Fruit fly (Drosophila melanogaster) whole organism, embryonic: ENCODE results near the gene Hr78.
A peak's percentile ranks its signal among the peaks of the same experiment; 100 is the strongest.

Source experiments
- ATbp ChIP-seq: fragments of 200-800 bp; sonication (Bioruptor generic); optimal IDR thresholded peaks from 2 replicates; lab custom pipeline; 2017; ENCODE audit warnings: missing biosample characterization, mild to moderate bottlenecking, missing genetic modification characterization, missing genetic modification reagents
- Adf1 ChIP-seq: fragments of 200-800 bp; sonication (Bioruptor generic); IDR thresholded peaks from 2 replicates; pipeline ENCODE4 v1.3.6; 2022; ENCODE audit warnings: missing biosample characterization, missing genetic modification characterization
- CG10979 ChIP-seq: fragments of 200-800 bp; sonication (Bioruptor generic); optimal IDR thresholded peaks from 2 replicates; lab custom pipeline; 2018; ENCODE audit warnings: missing biosample characterization, mild to moderate bottlenecking, missing genetic modification characterization, moderate library complexity
- CG11398 ChIP-seq: fragments of 200-800 bp; sonication (Bioruptor generic); optimal IDR thresholded peaks from 2 replicates; lab custom pipeline; 2016; ENCODE audit warnings: missing biosample characterization, missing genetic modification characterization
- CG11560 ChIP-seq: fragments of 200-800 bp; sonication (Bioruptor generic); IDR thresholded peaks from 3 replicates; pipeline ENCODE4 v1.3.6; 2022; ENCODE audit warnings: missing biosample characterization, missing genetic modification characterization
- CG1233 ChIP-seq: fragments of 200-800 bp; sonication (Bioruptor generic); optimal IDR thresholded peaks from 4 replicates; lab custom pipeline; 2018; ENCODE audit warnings: missing biosample characterization, mild to moderate bottlenecking, missing genetic modification characterization
- CG14014 ChIP-seq: fragments of 200-800 bp; sonication (Bioruptor generic); IDR thresholded peaks from 2 replicates; pipeline ENCODE4 v1.3.6; 2022; ENCODE audit warnings: missing biosample characterization, missing genetic modification characterization
- CG14441 ChIP-seq: fragments of 200-800 bp; sonication (Bioruptor generic); IDR thresholded peaks from 2 replicates; pipeline ENCODE4 v1.3.6; 2022; ENCODE audit warnings: missing biosample characterization, missing genetic modification characterization
- CG15073 ChIP-seq: fragments of 200-800 bp; sonication (Bioruptor generic); optimal IDR thresholded peaks from 2 replicates; lab custom pipeline; 2016; ENCODE audit warnings: missing biosample characterization, missing genetic modification characterization
- CG1603 ChIP-seq: fragments of 200-800 bp; sonication (Bioruptor generic); optimal IDR thresholded peaks from 2 replicates; lab custom pipeline; 2019; ENCODE audit warnings: missing biosample characterization, mild to moderate bottlenecking, missing genetic modification characterization, moderate library complexity
- CG1647 ChIP-seq: fragments of 200-800 bp; sonication (Bioruptor generic); optimal IDR thresholded peaks from 3 replicates; lab custom pipeline; 2016; ENCODE audit warnings: missing biosample characterization, missing genetic modification characterization
- CG16863 ChIP-seq: fragments of 200-800 bp; sonication (Bioruptor generic); optimal IDR thresholded peaks from 3 replicates; lab custom pipeline; 2016; ENCODE audit warnings: missing biosample characterization, missing genetic modification characterization
- CG18262 ChIP-seq: fragments of 200-800 bp; optimal IDR thresholded peaks from 3 replicates; lab custom pipeline; 2019; ENCODE audit warnings: missing biosample characterization, mild to moderate bottlenecking, missing genetic modification characterization, moderate library complexity
- CG2678 ChIP-seq: fragments of 200-800 bp; sonication (Bioruptor generic); optimal IDR thresholded peaks from 3 replicates; lab custom pipeline; 2019; ENCODE audit warnings: missing biosample characterization, mild to moderate bottlenecking, missing genetic modification characterization, moderate library complexity
- CG2712 ChIP-seq: fragments of 200-800 bp; optimal IDR thresholded peaks from 3 replicates; lab custom pipeline; 2019; ENCODE audit warnings: missing biosample characterization, mild to moderate bottlenecking, missing genetic modification characterization, moderate library complexity
- CG3065 ChIP-seq: fragments of 200-800 bp; sonication (Bioruptor generic); optimal IDR thresholded peaks from 2 replicates; lab custom pipeline; 2016; ENCODE audit warnings: missing biosample characterization, missing genetic modification characterization
- CG31365 ChIP-seq: fragments of 200-800 bp; sonication (Bioruptor generic); optimal IDR thresholded peaks from 2 replicates; lab custom pipeline; 2018; ENCODE audit warnings: missing biosample characterization, mild to moderate bottlenecking, missing genetic modification characterization
- CG3163 ChIP-seq: fragments of 200-800 bp; sonication (Bioruptor generic); optimal IDR thresholded peaks from 3 replicates; lab custom pipeline; 2016; ENCODE audit warnings: missing biosample characterization, missing genetic modification characterization
- CG3838 ChIP-seq: fragments of 200-800 bp; sonication (Bioruptor generic); optimal IDR thresholded peaks from 3 replicates; lab custom pipeline; 2016; ENCODE audit warnings: missing biosample characterization, missing genetic modification characterization
- CG4282 ChIP-seq: fragments of 200-800 bp; sonication (Bioruptor generic); optimal IDR thresholded peaks from 2 replicates; lab custom pipeline; 2016; ENCODE audit warnings: missing biosample characterization, missing genetic modification characterization
- CG4707 ChIP-seq: fragments of 200-800 bp; sonication (Bioruptor generic); optimal IDR thresholded peaks from 2 replicates; lab custom pipeline; 2018; ENCODE audit warnings: missing biosample characterization, mild to moderate bottlenecking, missing genetic modification characterization, moderate library complexity
- CG5953 ChIP-seq: fragments of 200-800 bp; sonication (Bioruptor generic); IDR thresholded peaks from 2 replicates; pipeline ENCODE4 v1.3.6; 2022; ENCODE audit warnings: missing biosample characterization, missing genetic modification characterization
- CG6791 ChIP-seq: fragments of 200-800 bp; sonication (Bioruptor generic); IDR thresholded peaks from 3 replicates; pipeline ENCODE4 v1.3.6; 2022; ENCODE audit warnings: missing biosample characterization, missing genetic modification characterization; ENCODE audit not compliant: partially characterized antibody
- CG6854 ChIP-seq: fragments of 200-800 bp; sonication (Bioruptor generic); optimal IDR thresholded peaks from 3 replicates; lab custom pipeline; 2017; ENCODE audit warnings: missing biosample characterization, mild to moderate bottlenecking, missing genetic modification characterization
- CG7556 ChIP-seq: fragments of 200-800 bp; sonication (Bioruptor generic); optimal IDR thresholded peaks from 2 replicates; lab custom pipeline; 2017; ENCODE audit warnings: missing biosample characterization, mild to moderate bottlenecking, missing genetic modification characterization
- CG8478 ChIP-seq: fragments of >200 bp; optimal IDR thresholded peaks from 2 replicates; lab custom pipeline; 2018
- CG9437 ChIP-seq: fragments of 200-800 bp; sonication (Bioruptor generic); optimal IDR thresholded peaks from 2 replicates; lab custom pipeline; 2018; ENCODE audit warnings: missing biosample characterization, mild to moderate bottlenecking, missing genetic modification characterization
- CTCF ChIP-seq: fragments of 200-800 bp; sonication (Bioruptor generic); optimal IDR thresholded peaks from 2 replicates; lab custom pipeline; 2017; ENCODE audit warnings: missing biosample characterization, mild to moderate bottlenecking, missing genetic modification characterization, moderate library complexity
- Fer2 ChIP-seq: fragments of 200-800 bp; sonication (Bioruptor generic); optimal IDR thresholded peaks from 2 replicates; lab custom pipeline; 2018; ENCODE audit warnings: missing biosample characterization, mild to moderate bottlenecking, missing genetic modification characterization, moderate library complexity
- Hey ChIP-seq: fragments of 200-800 bp; sonication (Bioruptor generic); optimal IDR thresholded peaks from 3 replicates; lab custom pipeline; 2018; ENCODE audit warnings: missing biosample characterization, mild to moderate bottlenecking, missing genetic modification characterization
- HmgZ ChIP-seq: fragments of 200-800 bp; sonication (Bioruptor generic); optimal IDR thresholded peaks from 2 replicates; lab custom pipeline; 2018; ENCODE audit warnings: missing biosample characterization, mild to moderate bottlenecking, missing genetic modification characterization
- Hmx ChIP-seq: fragments of 200-800 bp; sonication (Bioruptor generic); optimal IDR thresholded peaks from 2 replicates; lab custom pipeline; 2016; ENCODE audit warnings: missing biosample characterization, missing genetic modification characterization
- Hr51 ChIP-seq, 2 experiments: fragments of 200-800 bp; sonication (Bioruptor generic); optimal IDR thresholded peaks; 2 replicates in 1 of 2; 3 replicates in 1 of 2; lab custom pipeline; 2016 to 2018; ENCODE audit warnings: missing biosample characterization in 2 of 2, missing genetic modification characterization in 2 of 2, mild to moderate bottlenecking in 1 of 2, moderate library complexity in 1 of 2
- Med ChIP-seq: fragments of 200-800 bp; sonication (Bioruptor generic); peaks from one replicate; lab custom pipeline; 2016; ENCODE audit warnings: missing biosample characterization, missing genetic modification characterization, mild to moderate bottlenecking, inconsistent platforms, moderate library complexity
- Optix ChIP-seq: fragments of 200-800 bp; sonication (Bioruptor generic); IDR thresholded peaks from 3 replicates; pipeline ENCODE4 v1.3.6; 2022; ENCODE audit warnings: missing biosample characterization, missing genetic modification characterization
- Sin3A ChIP-seq: fragments of >200 bp; optimal IDR thresholded peaks from 2 replicates; lab custom pipeline; 2018
- Stat92E ChIP-seq, 3 experiments: fragments of >200 bp in 2 of 3; fragments of 200-800 bp in 1 of 3; sonication (Bioruptor generic) in 1 of 3; optimal IDR thresholded peaks; 2 replicates each; lab custom pipeline; 2017 to 2019; ENCODE audit warnings: missing biosample characterization in 3 of 3, missing genetic modification characterization in 3 of 3, mild to moderate bottlenecking in 1 of 3, moderate library complexity in 1 of 3
- gcm ChIP-seq: fragments of 200-800 bp; sonication (Bioruptor generic); optimal IDR thresholded peaks from 2 replicates; lab custom pipeline; 2019; ENCODE audit warnings: missing biosample characterization, mild to moderate bottlenecking, missing genetic modification characterization, moderate library complexity
- grau ChIP-seq: fragments of 200-800 bp; optimal IDR thresholded peaks from 3 replicates; lab custom pipeline; 2019; ENCODE audit warnings: missing biosample characterization, mild to moderate bottlenecking, missing genetic modification characterization, moderate library complexity
- kah ChIP-seq: fragments of 200-800 bp; sonication (Bioruptor generic); optimal IDR thresholded peaks from 2 replicates; lab custom pipeline; 2018; ENCODE audit warnings: missing biosample characterization, mild to moderate bottlenecking, missing genetic modification characterization
- kay ChIP-seq: fragments of 200-800 bp; sonication (Bioruptor generic); optimal IDR thresholded peaks from 2 replicates; lab custom pipeline; 2016; ENCODE audit warnings: missing biosample characterization, missing genetic modification characterization
- nom ChIP-seq: fragments of 200-800 bp; sonication (Bioruptor generic); optimal IDR thresholded peaks from 2 replicates; lab custom pipeline; 2017; ENCODE audit warnings: missing biosample characterization, missing genetic modification characterization, mild to moderate bottlenecking, moderate library complexity, missing genetic modification reagents
- pb ChIP-seq: fragments of 200-800 bp; sonication (Bioruptor generic); optimal IDR thresholded peaks from 3 replicates; lab custom pipeline; 2016; ENCODE audit warnings: missing biosample characterization, missing genetic modification characterization
- ranshi ChIP-seq: fragments of 200-800 bp; sonication (Bioruptor generic); IDR thresholded peaks from 2 replicates; pipeline ENCODE4 v1.3.6; 2022; ENCODE audit warnings: missing biosample characterization, missing genetic modification characterization
- run ChIP-seq: fragments of 200-800 bp; sonication (Bioruptor generic); optimal IDR thresholded peaks from 3 replicates; lab custom pipeline; 2018; ENCODE audit warnings: missing biosample characterization, mild to moderate bottlenecking, missing genetic modification characterization
- sd ChIP-seq: fragments of 200-800 bp; sonication (Bioruptor generic); optimal IDR thresholded peaks from 3 replicates; lab custom pipeline; 2018; ENCODE audit warnings: missing biosample characterization, mild to moderate bottlenecking, missing genetic modification characterization, moderate library complexity
- sqz ChIP-seq: fragments of 200-800 bp; sonication (Bioruptor generic); optimal IDR thresholded peaks from 3 replicates; lab custom pipeline; 2018; ENCODE audit warnings: missing biosample characterization, mild to moderate bottlenecking, missing genetic modification characterization
- tin ChIP-seq: fragments of 200-800 bp; sonication (Bioruptor generic); optimal IDR thresholded peaks from 3 replicates; lab custom pipeline; 2016; ENCODE audit warnings: missing biosample characterization, missing genetic modification characterization
- trh ChIP-seq: fragments of 200-800 bp; sonication (Bioruptor generic); optimal IDR thresholded peaks from 2 replicates; lab custom pipeline; 2016; ENCODE audit warnings: missing biosample characterization, missing genetic modification characterization
- tx ChIP-seq: fragments of 200-800 bp; sonication (Bioruptor generic); optimal IDR thresholded peaks from 2 replicates; lab custom pipeline; 2016; ENCODE audit warnings: missing biosample characterization, missing genetic modification characterization

The Hr78 gene

DNA sequence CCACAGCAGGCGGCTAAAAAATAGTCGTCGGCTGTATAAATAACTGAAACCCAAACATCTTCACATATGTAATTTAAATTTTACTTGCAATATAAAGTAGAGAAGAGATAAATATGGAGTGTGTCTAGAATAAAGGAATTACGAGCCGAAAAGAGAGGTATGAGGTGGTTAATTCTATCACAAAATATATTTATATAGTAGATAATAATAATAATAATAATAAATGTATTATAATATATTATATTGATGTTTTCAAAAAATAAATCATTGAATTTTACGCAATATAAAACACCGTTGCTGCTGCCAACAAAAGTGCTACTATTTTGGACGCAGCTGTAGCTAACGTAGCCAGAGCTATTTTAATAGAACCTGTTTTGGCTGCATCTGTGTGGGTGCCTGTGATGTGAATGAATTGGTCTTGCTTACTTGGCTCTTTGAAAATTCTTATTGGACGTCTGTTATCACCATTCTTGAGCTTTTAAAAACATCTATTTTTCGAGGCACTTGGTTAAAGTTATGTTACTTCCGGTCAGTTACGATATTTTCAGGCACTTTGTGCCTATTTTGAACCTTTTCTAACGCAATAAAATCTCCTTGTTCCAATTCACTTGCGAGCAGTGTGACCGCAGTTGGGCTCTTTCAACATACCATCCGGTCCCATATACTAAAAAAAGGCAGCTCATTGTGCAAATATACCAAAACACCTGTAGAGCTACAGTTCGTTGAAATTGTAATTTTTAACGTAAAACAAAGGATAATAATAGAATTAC is at the start of gene Hr78 (continued):
- TF ChIP-seq CG14441: no peak; the same call in 1 of the 2 replicates
- TF ChIP-seq CG11398 (GFP tag; lab: Kevin White, UChicago): no peak
- TF ChIP-seq HmgZ (tag; lab: Kevin White, UChicago): peak; percentile 22
- TF ChIP-seq CG2712 (tag; lab: Kevin White, UChicago): peak; percentile 87
- TF ChIP-seq Fer2 (tag; lab: Kevin White, UChicago): peak; percentile 56
- TF ChIP-seq CG3163 (GFP tag; lab: Kevin White, UChicago): no peak
- peak; percentile 44 for TF ChIP-seq CG4707 (GFP tag; lab: Kevin White, UChicago)
- no peak for TF ChIP-seq tx (GFP tag; lab: Kevin White, UChicago)
- peak; percentile 79 for TF ChIP-seq ATbp (GFP tag; lab: Kevin White, UChicago)
- TF ChIP-seq grau (tag; lab: Kevin White, UChicago): peak; percentile 85
- TF ChIP-seq CTCF (GFP tag; lab: Kevin White, UChicago): no peak
- peak; percentile 91 for TF ChIP-seq CG9437 (GFP tag; lab: Kevin White, UChicago)
- peak in 1 of 3 experiments; percentile 40 for TF ChIP-seq Stat92E (GFP tag; optimal IDR thresholded peaks at IDR 0.05; lab: Kevin White, UChicago)
- no peak for TF ChIP-seq CG5953 (GFP tag; lab: Robert Waterston, UW)
- TF ChIP-seq Hmx (GFP tag; lab: Kevin White, UChicago): no peak
- no peak for TF ChIP-seq CG1647 (GFP tag; lab: Kevin White, UChicago)
- peak; percentile 75 for TF ChIP-seq nom
- peak; percentile 16 for TF ChIP-seq trh (GFP tag; lab: Kevin White, UChicago)
- TF ChIP-seq CG6791 (GFP tag; lab: Robert Waterston, UW): no peak
- peak; percentile 68 for TF ChIP-seq CG14014
- peak; percentile 19 for TF ChIP-seq CG3838
- TF ChIP-seq Sin3A: peak; percentile 60
- TF ChIP-seq sd (tag; lab: Kevin White, UChicago): peak; percentile 83
- TF ChIP-seq CG4282 (GFP tag; lab: Kevin White, UChicago): no peak
- TF ChIP-seq kay (GFP tag; lab: Kevin White, UChicago): peak; percentile 3
- no peak for TF ChIP-seq sqz
- peak; percentile 51 for TF ChIP-seq tin (GFP tag; lab: Kevin White, UChicago)
- TF ChIP-seq CG18262: peak; percentile 91
- TF ChIP-seq ranshi: peak; percentile 50
- TF ChIP-seq CG16863 (GFP tag; lab: Kevin White, UChicago): no peak
- TF ChIP-seq Optix (GFP tag; lab: Robert Waterston, UW): peak; percentile 43; the same call in 1 of the 3 replicates
- TF ChIP-seq Med (GFP tag; lab: Kevin White, UChicago): peak; percentile 65
- no peak for TF ChIP-seq pb
- TF ChIP-seq Hr51 (GFP tag; optimal IDR thresholded peaks at IDR 0.05; lab: Kevin White, UChicago): peak in 1 of 2 experiments; percentile 92
- TF ChIP-seq gcm: peak; percentile 88
- TF ChIP-seq CG1233: peak; percentile 84
- TF ChIP-seq CG7556 (GFP tag; lab: Kevin White, UChicago): peak; percentile 92
- TF ChIP-seq Hey (tag; lab: Kevin White, UChicago): no peak
- peak; percentile 85 for TF ChIP-seq CG10979 (tag; lab: Kevin White, UChicago)
- TF ChIP-seq kah (GFP tag; lab: Kevin White, UChicago): peak; percentile 97
- TF ChIP-seq run (tag; lab: Kevin White, UChicago): peak; percentile 78
- peak; percentile 88 for TF ChIP-seq CG6854 (GFP tag; lab: Kevin White, UChicago)
- TF ChIP-seq CG11560 (tag; lab: Robert Waterston, UW): no peak
- TF ChIP-seq CG2678: peak; percentile 94
- no peak for TF ChIP-seq CG31365 (tag; lab: Kevin White, UChicago)
- TF ChIP-seq CG15073 (GFP tag; lab: Kevin White, UChicago): no peak
- peak; percentile 41 for TF ChIP-seq CG1603 (tag; lab: Kevin White, UChicago)
- no peak; the same call in 1 of the 2 replicates for TF ChIP-seq Adf1 (GFP tag; lab: Robert Waterston, UW)
- TF ChIP-seq CG8478 (lab: Kevin White, UChicago): no peak
- TF ChIP-seq CG3065 (GFP tag; lab: Kevin White, UChicago): peak; percentile 24
